Worm (Caenorhabditis elegans) whole organism, L1 larva: ENCODE measurements around the gene lgc-28.
A peak's percentile ranks its signal among the peaks of the same experiment; 100 is the strongest.
"Not testable (repeated sequence)": the region's sequence is repeated elsewhere in the genome, so short reads cannot be mapped to it uniquely, and the experiment has no call there.

ENCODE experiments used
- C16A3.4 ChIP-seq: fragments of 150-350 bp; optimal IDR thresholded peaks from 2 replicates; lab custom pipeline; 2014; ENCODE audit warnings: missing biosample characterization, missing genetic modification characterization
- ceh-63 ChIP-seq: fragments of 200-800 bp; sonication (Bioruptor generic); optimal IDR thresholded peaks from 2 replicates; lab custom pipeline; 2018; ENCODE audit warnings: mild to moderate bottlenecking, missing genetic modification characterization, missing compliant biosample characterization
- ceh-82 ChIP-seq, 3 experiments: fragments of 150-350 bp in 1 of 3; sonication (generic microtip) in 2 of 3; optimal IDR thresholded peaks; 2 replicates each; lab custom pipeline; 2014 to 2017; ENCODE audit warnings: missing biosample characterization in 3 of 3, missing genetic modification characterization in 3 of 3
- dsc-1 ChIP-seq: sonication (generic microtip); optimal IDR thresholded peaks from 2 replicates; lab custom pipeline; 2016; ENCODE audit warnings: mild to moderate bottlenecking, missing genetic modification characterization, missing compliant biosample characterization
- efl-1 ChIP-seq, 4 experiments: fragments of 150-350 bp; optimal IDR thresholded peaks in 3 of 4; peaks in 1 of 4; 1 replicate in 1 of 4; 2 replicates in 3 of 4; lab custom pipeline; 2014; ENCODE audit warnings: missing biosample characterization in 2 of 4, missing genetic modification characterization in 2 of 4, missing genetic modification reagents in 2 of 4
- efl-3 ChIP-seq: fragments of 200-800 bp; sonication (Bioruptor generic); optimal IDR thresholded peaks from 2 replicates; lab custom pipeline; 2018; ENCODE audit warnings: mild to moderate bottlenecking, missing genetic modification characterization, missing compliant biosample characterization
- elt-2 ChIP-seq: sonication (generic microtip); optimal IDR thresholded peaks from 2 replicates; lab custom pipeline; 2016; ENCODE audit warnings: missing genetic modification characterization, mild to moderate bottlenecking, inconsistent platforms, missing compliant biosample characterization, missing genetic modification reagents
- ets-5 ChIP-seq: fragments of 200-800 bp; sonication (Bioruptor generic); IDR thresholded peaks from 2 replicates; pipeline ENCODE4 v1.3.6; 2022; ENCODE audit warnings: missing genetic modification characterization, missing compliant biosample characterization
- fkh-10 ChIP-seq: sonication (generic microtip); optimal IDR thresholded peaks from 2 replicates; lab custom pipeline; 2017; ENCODE audit warnings: missing biosample characterization, missing genetic modification reagents, missing genetic modification characterization
- fkh-4 ChIP-seq: sonication (generic microtip); optimal IDR thresholded peaks from 2 replicates; lab custom pipeline; 2016; ENCODE audit warnings: missing compliant biosample characterization, missing genetic modification characterization, borderline replicate concordance
- fkh-8 ChIP-seq: sonication (generic microtip); optimal IDR thresholded peaks from 2 replicates; lab custom pipeline; 2016; ENCODE audit warnings: mild to moderate bottlenecking, missing genetic modification characterization, missing compliant biosample characterization
- grh-1 ChIP-seq: fragments of 200-800 bp; sonication (Bioruptor generic); IDR thresholded peaks from 2 replicates; pipeline ENCODE4 v1.3.6; 2022; ENCODE audit warnings: missing genetic modification reagents, missing genetic modification characterization, missing compliant biosample characterization
- hlh-4 ChIP-seq: sonication (generic microtip); optimal IDR thresholded peaks from 2 replicates; lab custom pipeline; 2016; ENCODE audit warnings: mild to moderate bottlenecking, missing genetic modification characterization, missing compliant biosample characterization
- isw-1 ChIP-seq: fragments of 200-800 bp; sonication (Bioruptor generic); IDR thresholded peaks from 2 replicates; pipeline ENCODE4 v1.3.6; 2022; ENCODE audit warnings: missing genetic modification characterization, missing compliant biosample characterization
- lin-39 ChIP-seq: fragments of 150-350 bp; optimal IDR thresholded peaks from 2 replicates; lab custom pipeline; 2014; ENCODE audit warnings: missing biosample characterization, missing genetic modification reagents, missing genetic modification characterization
- lir-3 ChIP-seq: sonication (generic microtip); optimal IDR thresholded peaks from 2 replicates; lab custom pipeline; 2016; ENCODE audit warnings: mild to moderate bottlenecking, missing genetic modification characterization, moderate library complexity, missing compliant biosample characterization; ENCODE audit not compliant: poor library complexity
- mep-1 ChIP-seq: fragments of 150-350 bp; optimal IDR thresholded peaks from 2 replicates; lab custom pipeline; 2014; ENCODE audit warnings: missing biosample characterization, missing genetic modification characterization
- nhr-19 ChIP-seq: fragments of 200-800 bp; sonication (Bioruptor generic); conservative IDR thresholded peaks from 2 replicates; pipeline ENCODE4 v1.3.6; 2022; ENCODE audit warnings: missing genetic modification characterization, missing compliant biosample characterization
- nhr-47 ChIP-seq: sonication (generic microtip); optimal IDR thresholded peaks from 2 replicates; lab custom pipeline; 2016; ENCODE audit warnings: mild to moderate bottlenecking, missing genetic modification characterization, moderate library complexity, missing compliant biosample characterization
- nhr-76 ChIP-seq: sonication (generic microtip); optimal IDR thresholded peaks from 2 replicates; lab custom pipeline; 2017; ENCODE audit warnings: missing biosample characterization, missing genetic modification characterization
- nhr-84 ChIP-seq: sonication (generic microtip); optimal IDR thresholded peaks from 2 replicates; lab custom pipeline; 2017; ENCODE audit warnings: missing biosample characterization, missing genetic modification characterization
- pag-3 ChIP-seq: sonication (generic microtip); optimal IDR thresholded peaks from 2 replicates; lab custom pipeline; 2017; ENCODE audit warnings: missing genetic modification characterization, mild to moderate bottlenecking, missing compliant biosample characterization, antibody characterized with exemption, borderline replicate concordance; ENCODE audit not compliant: insufficient read depth
- pqm-1 ChIP-seq: sonication (generic microtip); optimal IDR thresholded peaks from 3 replicates; lab custom pipeline; 2017; ENCODE audit warnings: missing biosample characterization, missing genetic modification characterization
- skn-1 ChIP-seq: fragments of 150-350 bp; optimal IDR thresholded peaks from 2 replicates; lab custom pipeline; 2014; ENCODE audit warnings: missing biosample characterization, missing genetic modification characterization
- snpc-4 ChIP-seq: fragments of 150-350 bp; optimal IDR thresholded peaks from 2 replicates; lab custom pipeline; 2014; ENCODE audit warnings: missing biosample characterization, missing genetic modification characterization
- snu-23 ChIP-seq: sonication (generic microtip); optimal IDR thresholded peaks from 2 replicates; lab custom pipeline; 2016; ENCODE audit warnings: missing genetic modification characterization, missing compliant biosample characterization
- sox-4 ChIP-seq: sonication (generic microtip); optimal IDR thresholded peaks from 2 replicates; lab custom pipeline; 2016; ENCODE audit warnings: missing genetic modification characterization, missing compliant biosample characterization
- sptf-1 ChIP-seq: fragments of 150-350 bp; optimal IDR thresholded peaks from 2 replicates; lab custom pipeline; 2014; ENCODE audit warnings: missing biosample characterization, missing genetic modification characterization
- sup-37 ChIP-seq: fragments of 200-800 bp; sonication (Bioruptor generic); optimal IDR thresholded peaks from 2 replicates; lab custom pipeline; 2018; ENCODE audit warnings: mild to moderate bottlenecking, missing genetic modification characterization, missing compliant biosample characterization
- tlp-1 ChIP-seq: fragments of 150-350 bp; optimal IDR thresholded peaks from 2 replicates; lab custom pipeline; 2014; ENCODE audit warnings: missing biosample characterization, missing genetic modification characterization
- unc-130 ChIP-seq: fragments of 150-350 bp; optimal IDR thresholded peaks from 2 replicates; lab custom pipeline; 2017; ENCODE audit warnings: missing biosample characterization, missing genetic modification characterization, inconsistent platforms
- unc-30 ChIP-seq: sonication (generic microtip); optimal IDR thresholded peaks from 2 replicates; lab custom pipeline; 2017; ENCODE audit warnings: missing biosample characterization, missing genetic modification characterization

Gene lgc-28

ce11 chrII:2659364-2659763 is 34.5 kb downstream of the lgc-28 start, which contains the start of gene gcy-21:
Gene gcy-21, plus strand, starts transcription at chrII:2659664.
- TF ChIP-seq sup-37 (no peak), elt-2 (tag; lab: Kevin White, UChicago) (no peak), fkh-8 (peak; percentile 7), nhr-19 (no peak), tlp-1 (tag; lab: Kevin White, UChicago) (no peak), mep-1 (no peak), unc-30 (tag; lab: Kevin White, UChicago) (no peak), efl-1 (optimal IDR thresholded peaks at IDR 0.05; lab: Kevin White, UChicago) (no peak), efl-1 (GFP tag; optimal IDR thresholded peaks at IDR 0.05 in 1 of 2; lab: Kevin White, UChicago) (peak in 1 of 2 experiments; percentile 13), ceh-82 (tag; optimal IDR thresholded peaks at IDR 0.05; lab: Kevin White, UChicago) (no peak), nhr-76 (tag; lab: Kevin White, UChicago) (no peak), nhr-47 (no peak), lin-39 (tag; lab: Kevin White, UChicago) (no peak), isw-1 (GFP tag; lab: Robert Waterston, UW) (no peak)

- TF ChIP-seq skn-1; fkh-10 (GFP tag; lab: Kevin White, UChicago); fkh-4 (tag; lab: Kevin White, UChicago): not testable (repeated sequence)
These were observed 40.2 kb downstream of the lgc-28 start, which contains the start of gene F22E5.2 for ce11 chrII:2665081-2665480. Gene F22E5.2, plus strand, starts transcription at chrII:2665381.

DNA sequence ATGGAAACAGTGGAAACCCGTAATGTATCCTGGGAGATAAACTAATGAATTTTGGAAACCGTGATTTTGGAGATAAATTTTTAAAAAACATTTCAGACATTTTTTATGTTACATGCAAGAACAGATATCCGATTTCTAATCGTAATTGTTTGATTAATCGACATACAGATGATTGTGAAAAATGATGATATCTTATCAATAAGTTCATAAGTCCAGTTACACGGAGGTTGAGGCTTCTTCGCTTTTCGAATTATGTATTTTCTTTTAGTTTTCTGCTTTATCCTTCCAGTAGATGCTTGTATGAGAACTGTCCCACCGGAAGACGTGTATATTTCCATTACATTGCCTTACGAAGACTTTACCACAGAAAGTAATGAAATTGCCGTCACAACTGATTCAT is 40.7 kb downstream of the lgc-28 start, which contains the start of gene F22E5.22:
Gene F22E5.22 (plus strand): TSS at position 301 of the 400 bp plus-strand sequence.
- TF ChIP-seq nhr-84 (no peak), dsc-1 (tag; lab: Kevin White, UChicago) (no peak), hlh-4 (tag; lab: Kevin White, UChicago) (no peak), grh-1 (no peak), ceh-63 (GFP tag; lab: Kevin White, UChicago) (no peak), nhr-76 (tag; lab: Kevin White, UChicago) (no peak), ets-5 (no peak), pag-3 (tag; lab: Kevin White, UChicago) (no peak), lir-3 (tag; lab: Kevin White, UChicago) (no peak), unc-130 (tag; lab: Kevin White, UChicago) (no peak), efl-3 (no peak), C16A3.4 (tag; lab: Kevin White, UChicago) (no peak), nhr-47 (no peak), fkh-8 (no peak), mep-1 (no peak)

- not testable (repeated sequence) for TF ChIP-seq sptf-1; pqm-1; snpc-4 (tag; lab: Kevin White, UChicago)
These were observed 47.4 kb downstream of the lgc-28 start, which contains the start of gene sri-57 for ce11 chrII:2672320-2672719. Gene sri-57, minus strand, starts transcription at chrII:2672420.

DNA sequence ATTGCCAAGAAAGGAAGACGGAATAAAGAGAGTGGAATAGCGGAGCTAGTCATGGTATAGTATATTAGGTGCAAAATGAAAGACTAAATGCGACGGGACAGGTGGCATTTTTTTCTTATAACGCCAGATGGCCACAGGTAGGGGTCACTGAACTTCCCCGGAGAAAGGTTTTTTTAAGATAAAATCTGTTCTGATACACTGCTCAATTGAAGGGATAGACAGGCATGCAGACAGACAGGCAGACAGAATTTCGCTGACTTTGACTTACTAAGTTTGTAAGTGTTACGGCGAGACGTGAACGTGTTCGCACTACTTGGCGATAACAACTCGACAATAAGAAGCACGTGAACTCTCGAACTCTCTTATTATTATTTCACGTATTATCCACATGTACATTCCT is 48.6 kb downstream of the lgc-28 start, which contains the start of the genes F22E5.20 and F22E5.1:
Gene F22E5.20 (minus strand): TSS at position 101 of the 400 bp plus-strand sequence.
Gene F22E5.1 (plus strand): TSS at position 242 of the 400 bp plus-strand sequence.
- TF ChIP-seq sox-4 (tag; lab: Kevin White, UChicago); snu-23; pag-3 (tag; lab: Kevin White, UChicago): not testable (repeated sequence)
